Fruit fly (Drosophila melanogaster): ENCODE measurements around the gene Nlg1.

DNA sequence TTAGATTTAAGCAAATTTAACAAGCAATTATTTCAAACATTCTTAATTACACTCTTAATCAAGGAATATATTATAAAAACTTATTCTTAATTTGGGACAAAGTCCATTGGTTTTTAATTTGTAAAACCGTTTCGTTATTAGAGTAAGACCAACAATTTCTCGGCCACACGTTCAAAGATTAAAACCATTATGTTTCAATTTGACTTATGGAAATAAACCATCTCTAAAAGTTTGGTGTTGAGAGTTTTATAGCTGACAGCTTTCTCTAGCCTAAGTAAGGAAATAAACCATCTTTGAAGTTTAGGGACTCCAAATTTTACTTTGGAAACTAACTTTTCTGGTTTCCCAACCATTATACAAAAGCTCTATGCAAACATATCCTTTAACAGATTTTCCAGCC lies 13.8 kb upstream of the Nlg1 start:
- TF ChIP-seq psq (GFP tag; optimal IDR thresholded peaks at IDR 0.05) (no peak), Myc (optimal IDR thresholded peaks at IDR 0.05) (no peak), usp (GFP tag; optimal IDR thresholded peaks at IDR 0.05) (no peak)

All from whole organism, wandering third instar larva.